Fruit fly (Drosophila melanogaster) whole organism, pupa: Measurements from ENCODE around the gene ATP7.

Experiments used
- CG10348 ChIP-seq: fragments of 200-800 bp; sonication (Bioruptor generic); IDR thresholded peaks from 2 replicates; pipeline ENCODE4 v1.3.6; 2022; ENCODE audit warnings: missing biosample characterization, missing genetic modification characterization
- CG12605 ChIP-seq: fragments of 200-800 bp; sonication (Bioruptor generic); IDR thresholded peaks from 2 replicates; pipeline ENCODE4 v1.3.6; 2022; ENCODE audit warnings: missing biosample characterization, missing genetic modification characterization
- CG13204 ChIP-seq: fragments of 200-800 bp; sonication (Bioruptor generic); optimal IDR thresholded peaks from 2 replicates; lab custom pipeline; 2018; ENCODE audit warnings: missing biosample characterization, mild to moderate bottlenecking, missing genetic modification characterization, moderate library complexity
- CG14655 ChIP-seq: fragments of 200-800 bp; sonication (Bioruptor generic); optimal IDR thresholded peaks from 3 replicates; lab custom pipeline; 2017; ENCODE audit warnings: mild to moderate bottlenecking, missing biosample characterization, missing genetic modification reagents, missing genetic modification characterization
- CG15710 ChIP-seq: fragments of 200-800 bp; sonication (Bioruptor generic); optimal IDR thresholded peaks from 2 replicates; lab custom pipeline; 2018; ENCODE audit warnings: missing biosample characterization, mild to moderate bottlenecking, missing genetic modification characterization, moderate library complexity
- CG17806 ChIP-seq: fragments of 200-800 bp; sonication (Bioruptor generic); optimal IDR thresholded peaks from 2 replicates; lab custom pipeline; 2018; ENCODE audit warnings: missing biosample characterization, mild to moderate bottlenecking, missing genetic modification characterization, moderate library complexity
- CG32121 ChIP-seq: fragments of 200-800 bp; sonication (Bioruptor generic); IDR thresholded peaks from 2 replicates; pipeline ENCODE4 v1.3.6; 2022; ENCODE audit warnings: missing biosample characterization, missing genetic modification characterization
- CG34367 ChIP-seq: fragments of 200-800 bp; sonication (Bioruptor generic); optimal IDR thresholded peaks from 2 replicates; lab custom pipeline; 2018; ENCODE audit warnings: missing biosample characterization, mild to moderate bottlenecking, missing genetic modification characterization
- CG4496 ChIP-seq: fragments of 200-800 bp; sonication (Bioruptor generic); IDR thresholded peaks from 3 replicates; pipeline ENCODE4 v1.3.6; 2022; ENCODE audit warnings: missing biosample characterization, missing genetic modification characterization
- CG8159 ChIP-seq: fragments of 200-800 bp; sonication (Bioruptor generic); optimal IDR thresholded peaks from 3 replicates; lab custom pipeline; 2018; ENCODE audit warnings: missing biosample characterization, mild to moderate bottlenecking, missing genetic modification characterization, moderate library complexity
- CG8301 ChIP-seq: fragments of 200-800 bp; sonication (Bioruptor generic); optimal IDR thresholded peaks from 2 replicates; lab custom pipeline; 2018; ENCODE audit warnings: missing biosample characterization, mild to moderate bottlenecking, missing genetic modification characterization
- CG9948 ChIP-seq: fragments of 200-800 bp; sonication (Bioruptor generic); optimal IDR thresholded peaks from 2 replicates; lab custom pipeline; 2018; ENCODE audit warnings: missing biosample characterization, mild to moderate bottlenecking, missing genetic modification characterization, moderate library complexity
- D1 ChIP-seq: fragments of 200-800 bp; sonication (Bioruptor generic); optimal IDR thresholded peaks from 2 replicates; lab custom pipeline; 2018; ENCODE audit warnings: missing biosample characterization, mild to moderate bottlenecking, missing genetic modification characterization, moderate library complexity
- EcR ChIP-seq: fragments of 200-800 bp; sonication (Bioruptor generic); optimal IDR thresholded peaks from 3 replicates; lab custom pipeline; 2019; ENCODE audit warnings: missing biosample characterization, missing genetic modification characterization, mild to moderate bottlenecking, moderate library complexity, missing genetic modification reagents
- Ets98B ChIP-seq: fragments of 200-800 bp; sonication (Bioruptor generic); IDR thresholded peaks from 2 replicates; pipeline ENCODE4 v1.3.6; 2022; ENCODE audit warnings: missing biosample characterization, missing genetic modification characterization
- Pif1A ChIP-seq: fragments of 200-800 bp; sonication (Bioruptor generic); optimal IDR thresholded peaks from 3 replicates; lab custom pipeline; 2016; ENCODE audit warnings: missing biosample characterization, missing genetic modification characterization
- Pif1B ChIP-seq: fragments of 200-800 bp; sonication (Bioruptor generic); optimal IDR thresholded peaks from 3 replicates; lab custom pipeline; 2016; ENCODE audit warnings: missing biosample characterization, missing genetic modification characterization
- Snoo ChIP-seq: fragments of 200-800 bp; sonication (Bioruptor generic); optimal IDR thresholded peaks from 3 replicates; lab custom pipeline; 2017; ENCODE audit warnings: missing biosample characterization, mild to moderate bottlenecking, missing genetic modification characterization, inconsistent platforms
- fd96Ca ChIP-seq: fragments of 200-800 bp; sonication (Bioruptor generic); IDR thresholded peaks from 3 replicates; pipeline ENCODE4 v1.3.6; 2022; ENCODE audit warnings: missing biosample characterization, missing genetic modification characterization
- gl ChIP-seq: fragments of 200-800 bp; sonication (Bioruptor generic); optimal IDR thresholded peaks from 2 replicates; lab custom pipeline; 2018; ENCODE audit warnings: missing biosample characterization, mild to moderate bottlenecking, missing genetic modification characterization
- rn ChIP-seq: fragments of 200-800 bp; sonication (Bioruptor generic); IDR thresholded peaks from 2 replicates; pipeline ENCODE4 v1.3.6; 2022; ENCODE audit warnings: missing biosample characterization, missing genetic modification characterization

Gene ATP7

DNA sequence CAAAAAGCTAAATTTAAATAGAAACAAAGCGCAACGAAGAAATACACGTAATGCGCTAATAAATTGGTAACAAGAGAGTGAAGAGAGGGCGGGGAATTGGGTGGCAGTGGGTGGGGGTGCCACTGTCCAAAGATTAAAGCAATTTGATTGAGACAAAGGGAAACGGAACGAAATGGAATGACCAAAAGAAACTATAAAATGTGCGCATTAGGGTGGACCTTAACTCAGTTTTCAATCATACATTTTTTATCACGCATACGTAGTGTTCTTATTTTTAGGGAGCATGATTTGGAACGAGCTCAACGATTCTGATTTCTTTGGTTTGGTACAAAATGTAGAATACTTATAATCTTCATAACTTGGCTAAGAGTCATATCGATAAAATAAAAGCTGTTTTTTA is 32.9 kb upstream of the ATP7 start:
- TF ChIP-seq CG8159 (tag; lab: Kevin White, UChicago) = peak; percentile 81
- TF ChIP-seq CG13204 = no peak
- TF ChIP-seq CG8301 = peak; percentile 33
- peak; percentile 61; the same call in 2 of the 3 replicates for TF ChIP-seq CG4496 (GFP tag; lab: Robert Waterston, UW)
- no peak for TF ChIP-seq CG15710
- TF ChIP-seq gl (tag; lab: Kevin White, UChicago) = no peak
- TF ChIP-seq Ets98B (GFP tag; lab: Robert Waterston, UW) = peak; percentile 47
- TF ChIP-seq CG32121 (GFP tag; lab: Robert Waterston, UW) = 0 out of 2 replicates have a peak, but pooled peaks have one; percentile 17
- peak; percentile 25 for TF ChIP-seq CG14655 (GFP tag; lab: Kevin White, UChicago)
- peak; percentile 27 for TF ChIP-seq Pif1A (GFP tag; lab: Kevin White, UChicago)

- TF ChIP-seq Ets98B (GFP tag; lab: Robert Waterston, UW) (peak; percentile 60), CG13204 (no peak), CG9948 (tag; lab: Kevin White, UChicago) (peak; percentile 11), CG15710 (peak; percentile 19), CG17806 (tag; lab: Kevin White, UChicago) (peak; percentile 4), CG10348 (GFP tag; lab: Robert Waterston, UW) (no peak), Pif1B (GFP tag; lab: Kevin White, UChicago) (no peak), CG12605 (GFP tag; lab: Robert Waterston, UW) (peak; percentile 85), CG8301 (peak; percentile 54), CG8159 (tag; lab: Kevin White, UChicago) (peak; percentile 83), EcR (peak; percentile 38), Pif1A (GFP tag; lab: Kevin White, UChicago) (no peak), CG32121 (GFP tag; lab: Robert Waterston, UW) (peak; percentile 65), CG4496 (GFP tag; lab: Robert Waterston, UW) (peak; percentile 50; the same call in 2 of the 3 replicates), gl (tag; lab: Kevin White, UChicago) (peak; percentile 44), CG34367 (peak; percentile 14), CG14655 (GFP tag; lab: Kevin White, UChicago) (no peak), rn (GFP tag; lab: Robert Waterston, UW) (no peak), fd96Ca (GFP tag; lab: Robert Waterston, UW) (peak; percentile 62; the same call in 1 of the 3 replicates), Snoo (tag; lab: Kevin White, UChicago) (no peak), D1 (tag; lab: Kevin White, UChicago) (no peak)
- TF ChIP-seq, all 21 proteins: peak for 13
Observed at dm6 chrX:11823003-11823402, 31.8 kb upstream of the ATP7 start.

DNA sequence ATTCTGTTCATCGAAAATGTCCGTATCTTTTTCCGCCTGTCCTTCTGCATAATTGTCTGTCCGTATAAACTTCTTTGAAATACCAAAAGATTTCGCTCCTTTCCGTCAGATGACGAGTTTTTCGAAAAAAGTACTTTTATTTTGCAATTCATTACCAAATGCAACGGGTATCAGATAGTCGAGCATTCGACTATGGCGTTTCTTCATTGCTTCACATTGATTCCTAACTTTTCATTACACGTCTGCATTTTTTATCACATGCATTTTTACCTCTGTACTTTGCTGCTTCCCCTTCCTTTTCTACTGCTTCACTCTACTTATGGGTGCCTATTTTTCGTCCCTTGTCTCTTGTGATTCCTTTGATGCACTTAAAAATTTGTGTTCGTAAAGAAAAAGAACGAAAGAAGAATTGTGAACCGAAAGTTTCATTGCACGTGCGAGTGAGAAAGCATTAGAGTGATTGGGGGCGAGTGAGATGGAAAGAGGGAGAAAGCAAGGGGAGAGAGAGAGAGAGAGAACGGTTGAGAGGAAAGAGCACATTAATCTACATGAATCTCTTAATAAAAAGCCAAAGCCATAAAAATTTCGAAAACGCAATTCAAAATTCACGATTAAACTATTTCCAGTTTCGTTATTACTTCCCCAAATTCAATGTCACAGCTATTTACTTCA is 26.4 kb upstream of the ATP7 start:
- TF ChIP-seq CG32121 (GFP tag; lab: Robert Waterston, UW) (no peak), rn (GFP tag; lab: Robert Waterston, UW) (no peak), CG12605 (GFP tag; lab: Robert Waterston, UW) (no peak), Snoo (tag; lab: Kevin White, UChicago) (no peak), CG34367 (no peak), CG13204 (no peak), gl (tag; lab: Kevin White, UChicago) (no peak), fd96Ca (GFP tag; lab: Robert Waterston, UW) (no peak), D1 (tag; lab: Kevin White, UChicago) (no peak), Pif1B (GFP tag; lab: Kevin White, UChicago) (no peak), CG9948 (tag; lab: Kevin White, UChicago) (no peak), CG8159 (tag; lab: Kevin White, UChicago) (no peak), CG10348 (GFP tag; lab: Robert Waterston, UW) (no peak), CG17806 (tag; lab: Kevin White, UChicago) (no peak), CG15710 (no peak), CG4496 (GFP tag; lab: Robert Waterston, UW) (no peak)
- TF ChIP-seq, all 21 proteins: peak for 0

- no peak for TF ChIP-seq CG8301
- no peak for TF ChIP-seq gl (tag; lab: Kevin White, UChicago)
- no peak for TF ChIP-seq CG13204
- no peak for TF ChIP-seq CG32121 (GFP tag; lab: Robert Waterston, UW)
- TF ChIP-seq CG10348 (GFP tag; lab: Robert Waterston, UW) = no peak
- no peak for TF ChIP-seq Ets98B (GFP tag; lab: Robert Waterston, UW)
- TF ChIP-seq fd96Ca (GFP tag; lab: Robert Waterston, UW) = no peak
- TF ChIP-seq EcR = no peak
- TF ChIP-seq CG4496 (GFP tag; lab: Robert Waterston, UW) = no peak
- TF ChIP-seq D1 (tag; lab: Kevin White, UChicago) = no peak
- no peak for TF ChIP-seq CG12605 (GFP tag; lab: Robert Waterston, UW)
- TF ChIP-seq CG9948 (tag; lab: Kevin White, UChicago) = no peak
- no peak for TF ChIP-seq CG34367
Observed at dm6 chrX:11837926-11838325, 16.9 kb upstream of the ATP7 start, which contains the start of gene CG15741. Gene CG15741, minus strand, starts transcription at chrX:11838026.

DNA sequence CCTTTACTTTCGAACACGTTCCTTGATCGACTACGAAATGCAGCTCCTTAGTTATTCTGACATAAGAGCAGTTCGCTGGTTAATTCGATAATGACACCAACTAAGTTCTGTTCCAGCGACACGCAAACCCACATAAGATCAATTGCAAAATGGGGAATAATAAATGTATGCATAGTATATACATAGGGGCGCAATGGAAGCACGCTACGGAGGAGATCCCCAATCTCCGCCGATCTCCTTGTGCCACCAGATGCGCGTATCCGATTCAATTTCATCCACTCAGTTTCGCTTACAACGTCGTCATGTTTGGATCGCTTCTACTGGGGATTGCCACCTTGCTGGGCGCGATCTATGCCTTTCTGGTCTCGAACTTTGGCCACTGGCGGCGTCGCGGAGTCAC is 15.5 kb upstream of the ATP7 start, which contains the start of gene Cyp28c1:
TSS of gene Cyp28c1 (plus strand) at position 301 of the 400 bp plus-strand sequence.
- no peak for TF ChIP-seq D1 (tag; lab: Kevin White, UChicago)
- TF ChIP-seq CG34367 = no peak
- TF ChIP-seq CG8301 = no peak
- no peak for TF ChIP-seq rn (GFP tag; lab: Robert Waterston, UW)
- TF ChIP-seq CG15710 = no peak
- TF ChIP-seq CG9948 (tag; lab: Kevin White, UChicago) = no peak
- TF ChIP-seq CG13204 = no peak
- no peak for TF ChIP-seq CG17806 (tag; lab: Kevin White, UChicago)
- TF ChIP-seq CG14655 (GFP tag; lab: Kevin White, UChicago) = no peak
- TF ChIP-seq Ets98B (GFP tag; lab: Robert Waterston, UW) = no peak
- no peak for TF ChIP-seq CG12605 (GFP tag; lab: Robert Waterston, UW)
- TF ChIP-seq CG32121 (GFP tag; lab: Robert Waterston, UW) = no peak
- TF ChIP-seq, all 21 proteins: peak for 0
